Fruit fly (Drosophila melanogaster): Measurements from ENCODE around the gene Cp15.
A peak's percentile ranks its signal among the peaks of the same experiment; 100 is the strongest.

The Cp15 gene

DNA sequence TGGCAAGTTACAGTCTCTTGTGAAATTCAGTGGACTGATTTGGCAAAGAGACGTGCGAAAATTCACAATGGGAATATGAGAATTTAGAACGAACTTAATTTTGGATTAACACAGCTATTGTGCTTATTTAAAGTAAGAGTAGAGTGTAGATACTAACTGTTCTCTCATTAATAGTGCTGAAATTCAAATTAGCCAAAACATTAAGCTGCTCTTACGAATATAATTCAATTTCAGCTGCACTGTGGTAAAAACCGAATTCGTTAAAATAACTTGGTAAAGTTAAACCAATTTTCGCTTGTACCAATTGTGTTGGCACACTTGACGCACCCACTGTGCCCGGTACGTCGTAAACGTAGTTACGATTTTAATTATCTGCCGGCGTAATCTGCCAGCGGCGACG lies 39.6 kb downstream of the Cp15 start (continued):
- TF ChIP-seq CoRest (tag; optimal IDR thresholded peaks at IDR 0.05) (peak; percentile 67), seq (GFP tag; IDR thresholded peaks at IDR 0.05) (no peak), CG10979 (tag; optimal IDR thresholded peaks at IDR 0.05) (no peak), fu2 (GFP tag; optimal IDR thresholded peaks at IDR 0.05) (peak; percentile 46), cato (GFP tag; optimal IDR thresholded peaks at IDR 0.05; ENCODE audit: borderline replicate concordance) (no peak), CG1233 (GFP tag; optimal IDR thresholded peaks at IDR 0.05) (peak; percentile 47), Doc2 (GFP tag; IDR thresholded peaks at IDR 0.05) (no peak), sima (GFP tag; optimal IDR thresholded peaks at IDR 0.05) (no peak), CG8765 (GFP tag; IDR thresholded peaks at IDR 0.05) (no peak), CG17359 (tag; optimal IDR thresholded peaks at IDR 0.05) (peak; percentile 14), Dp (GFP tag; optimal IDR thresholded peaks at IDR 0.05) (no peak), Hsf (GFP tag; optimal IDR thresholded peaks at IDR 0.05) (peak; percentile 24), ssp (GFP tag; IDR thresholded peaks at IDR 0.05) (no peak), CG9876 (GFP tag; optimal IDR thresholded peaks at IDR 0.05) (no peak), Atf6 (GFP tag; IDR thresholded peaks at IDR 0.05) (peak; percentile 55; the same call in 1 of the 2 replicates), fd64A (GFP tag; optimal IDR thresholded peaks at IDR 0.05) (no peak), CG11723 (GFP tag; optimal IDR thresholded peaks at IDR 0.05) (peak; percentile 26), CG14667 (GFP tag; IDR thresholded peaks at IDR 0.05) (peak; percentile 8; the same call in 1 of the 2 replicates), CG11456 (GFP tag; IDR thresholded peaks at IDR 0.05) (no peak), CG6689 (GFP tag; IDR thresholded peaks at IDR 0.05) (no peak), H15 (GFP tag; IDR thresholded peaks at IDR 0.05) (no peak), CG1792 (GFP tag; optimal IDR thresholded peaks at IDR 0.05) (no peak), cwo (GFP tag; optimal IDR thresholded peaks at IDR 0.05) (peak; percentile 58), odd (GFP tag; optimal IDR thresholded peaks at IDR 0.05) (no peak), psq (GFP tag; optimal IDR thresholded peaks at IDR 0.05) (no peak), mam (GFP tag; optimal IDR thresholded peaks at IDR 0.05) (peak; percentile 47), Bgb (GFP tag; IDR thresholded peaks at IDR 0.05; ENCODE audit: partially characterized antibody) (no peak), sisA (GFP tag; IDR thresholded peaks at IDR 0.05) (no peak), cg (GFP tag; optimal IDR thresholded peaks at IDR 0.05) (no peak), CG34422 (GFP tag; IDR thresholded peaks at IDR 0.05) (no peak), CG2712 (tag; optimal IDR thresholded peaks at IDR 0.05) (peak; percentile 19), Sin3A (optimal IDR thresholded peaks at IDR 0.05) (no peak), ftz-f1 (GFP tag; optimal IDR thresholded peaks at IDR 0.05) (no peak), CG16779 (GFP tag; IDR thresholded peaks at IDR 0.05) (no peak), Mrtf (GFP tag; IDR thresholded peaks at IDR 0.05) (no peak), her (GFP tag; optimal IDR thresholded peaks at IDR 0.05) (peak; percentile 42), dimm (GFP tag; IDR thresholded peaks at IDR 0.05) (no peak), ap (GFP tag; IDR thresholded peaks at IDR 0.05) (no peak), Dbx (GFP tag; IDR thresholded peaks at IDR 0.05) (peak; percentile 34; the same call in 1 of the 3 replicates), crp (GFP tag; optimal IDR thresholded peaks at IDR 0.05) (no peak), Myb (GFP tag; optimal IDR thresholded peaks at IDR 0.05) (peak; percentile 52), fd3F (GFP tag; optimal IDR thresholded peaks at IDR 0.05) (peak; percentile 29), zen (tag; optimal IDR thresholded peaks at IDR 0.05) (no peak), CG9797 (GFP tag; optimal IDR thresholded peaks at IDR 0.05) (no peak), Vsx1 (GFP tag; optimal IDR thresholded peaks at IDR 0.05) (peak; percentile 39), CG6813 (GFP tag; optimal IDR thresholded peaks at IDR 0.05) (no peak), sqz (GFP tag; optimal IDR thresholded peaks at IDR 0.05) (no peak), chif (GFP tag; optimal IDR thresholded peaks at IDR 0.05) (peak in 1 of 2 experiments; percentile 11), onecut (GFP tag; IDR thresholded peaks at IDR 0.05) (no peak), CG17328 (GFP tag; IDR thresholded peaks at IDR 0.05) (no peak), amos (GFP tag; IDR thresholded peaks at IDR 0.05; ENCODE audit: partially characterized antibody) (no peak), unc-4 (GFP tag; IDR thresholded peaks at IDR 0.05; ENCODE audit: partially characterized antibody) (no peak)

All from whole organism, embryonic.